Worm (Caenorhabditis elegans): ENCODE data around the gene pqn-25.

DNA sequence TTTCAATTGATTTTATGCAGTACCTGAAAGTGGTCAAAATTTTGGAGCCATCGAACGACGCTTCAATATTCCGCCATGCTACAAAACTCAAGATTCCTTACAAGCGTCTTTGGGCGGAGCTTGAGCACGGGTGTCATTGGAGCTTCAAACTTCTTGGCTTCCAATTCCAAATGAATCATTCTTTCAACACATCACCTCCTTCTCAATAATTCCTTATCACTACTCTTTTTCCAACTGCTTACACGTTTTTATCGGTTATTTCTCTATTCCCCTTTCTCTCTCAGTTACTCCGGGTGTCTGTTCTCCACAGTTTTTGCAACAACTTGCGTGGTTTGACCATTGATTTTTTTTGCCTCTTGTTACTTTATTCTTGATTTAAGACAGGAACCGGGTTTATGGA is 34.3 kb upstream of the pqn-25 start, which contains the start of gene F09F7.5:
- TF ChIP-seq ref-1 (GFP tag; conservative IDR thresholded peaks at IDR 0.05) (no peak), ztf-23 (GFP tag; IDR thresholded peaks at IDR 0.05) (no peak), ztf-29 (GFP tag; IDR thresholded peaks at IDR 0.05) (no peak)
